Worm (Caenorhabditis elegans): Measurements from ENCODE around the gene B0303.11.

B0303.11 gene

ce11 chrIII:8653457-8653856 is 56.8 kb downstream of the B0303.11 start:
- TF ChIP-seq zip-8 (tag; optimal IDR thresholded peaks at IDR 0.05) (no peak), bed-3 (GFP tag; optimal IDR thresholded peaks at IDR 0.05) (no peak), nhr-12 (tag; optimal IDR thresholded peaks at IDR 0.05) (no peak)
